Fruit fly (Drosophila melanogaster) whole organism, pupa: Measurements from ENCODE around the gene RpL36A.

Experiments
- CG10348 ChIP-seq: fragments of 200-800 bp; sonication (Bioruptor generic); IDR thresholded peaks from 2 replicates; pipeline ENCODE4 v1.3.6; 2022; ENCODE audit warnings: missing biosample characterization, missing genetic modification characterization
- CG13204 ChIP-seq: fragments of 200-800 bp; sonication (Bioruptor generic); optimal IDR thresholded peaks from 2 replicates; lab custom pipeline; 2018; ENCODE audit warnings: missing biosample characterization, mild to moderate bottlenecking, missing genetic modification characterization, moderate library complexity
- CG14655 ChIP-seq: fragments of 200-800 bp; sonication (Bioruptor generic); optimal IDR thresholded peaks from 3 replicates; lab custom pipeline; 2017; ENCODE audit warnings: mild to moderate bottlenecking, missing biosample characterization, missing genetic modification reagents, missing genetic modification characterization
- CG32121 ChIP-seq: fragments of 200-800 bp; sonication (Bioruptor generic); IDR thresholded peaks from 2 replicates; pipeline ENCODE4 v1.3.6; 2022; ENCODE audit warnings: missing biosample characterization, missing genetic modification characterization
- CG8301 ChIP-seq: fragments of 200-800 bp; sonication (Bioruptor generic); optimal IDR thresholded peaks from 2 replicates; lab custom pipeline; 2018; ENCODE audit warnings: missing biosample characterization, mild to moderate bottlenecking, missing genetic modification characterization
- EcR ChIP-seq: fragments of 200-800 bp; sonication (Bioruptor generic); optimal IDR thresholded peaks from 3 replicates; lab custom pipeline; 2019; ENCODE audit warnings: missing biosample characterization, missing genetic modification characterization, mild to moderate bottlenecking, moderate library complexity, missing genetic modification reagents
- Ets98B ChIP-seq: fragments of 200-800 bp; sonication (Bioruptor generic); IDR thresholded peaks from 2 replicates; pipeline ENCODE4 v1.3.6; 2022; ENCODE audit warnings: missing biosample characterization, missing genetic modification characterization
- fd96Ca ChIP-seq: fragments of 200-800 bp; sonication (Bioruptor generic); IDR thresholded peaks from 3 replicates; pipeline ENCODE4 v1.3.6; 2022; ENCODE audit warnings: missing biosample characterization, missing genetic modification characterization

DNA sequence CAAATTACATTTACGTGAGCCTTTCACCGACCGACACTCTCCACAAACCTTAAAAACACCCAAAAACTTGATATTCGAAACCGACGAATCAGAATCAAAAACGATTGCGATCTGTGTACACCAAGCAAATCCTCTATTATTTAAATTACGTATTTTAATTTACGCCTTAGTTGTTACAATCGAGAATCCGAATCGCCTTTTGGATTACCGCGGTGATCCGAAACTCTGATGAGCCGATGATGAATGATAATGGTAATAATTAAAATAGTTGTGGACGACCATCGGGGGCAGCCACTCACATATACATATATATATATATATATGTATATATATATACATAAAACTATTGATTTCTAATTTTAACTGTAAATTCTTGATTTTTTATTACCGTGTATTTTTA lies 3.0 kb downstream of the RpL36A start, which contains the start of gene CG7367:
- no peak for TF ChIP-seq fd96Ca (GFP tag; lab: Robert Waterston, UW)
- no peak for TF ChIP-seq CG8301 (tag; lab: Kevin White, UChicago)
- TF ChIP-seq CG13204 = no peak
- TF ChIP-seq CG14655 = no peak
- TF ChIP-seq CG10348 (GFP tag; lab: Robert Waterston, UW) = no peak
- no peak for TF ChIP-seq EcR
- TF ChIP-seq CG32121 (GFP tag; lab: Robert Waterston, UW) = no peak
- no peak for TF ChIP-seq Ets98B (GFP tag; lab: Robert Waterston, UW)
